Fruit fly (Drosophila melanogaster): ENCODE measurements around the gene ArgRS.

DNA sequence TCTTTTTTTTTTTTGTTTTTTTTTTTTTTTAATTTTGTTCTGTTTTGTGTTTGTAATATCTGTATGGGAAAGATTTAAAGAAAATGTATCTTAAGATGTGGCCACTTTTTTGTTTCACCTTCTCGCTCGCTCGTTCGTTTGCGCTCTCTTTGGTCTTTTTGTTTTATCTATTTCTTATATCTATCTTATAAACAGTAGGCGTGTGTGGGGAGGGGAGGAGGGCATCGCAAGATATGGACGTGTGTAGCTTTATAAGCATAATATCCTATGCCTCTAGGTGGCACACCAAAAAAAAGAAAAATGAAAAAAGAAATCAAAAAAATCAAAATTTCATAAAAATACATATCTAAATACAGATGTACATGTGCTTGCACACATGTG, 31.3 kb downstream of the ArgRS start:
- TF ChIP-seq CG8301 (tag; optimal IDR thresholded peaks at IDR 0.05) (no peak), CG17806 (tag; optimal IDR thresholded peaks at IDR 0.05) (no peak), CG32121 (GFP tag; IDR thresholded peaks at IDR 0.05) (no peak), CG8159 (tag; optimal IDR thresholded peaks at IDR 0.05) (no peak), CG13204 (GFP tag; optimal IDR thresholded peaks at IDR 0.05) (no peak), CG9948 (tag; optimal IDR thresholded peaks at IDR 0.05) (no peak), CG34367 (tag; optimal IDR thresholded peaks at IDR 0.05) (no peak), CG12605 (GFP tag; IDR thresholded peaks at IDR 0.05) (no peak)

All from whole organism, pupa.